Worm (Caenorhabditis elegans): Measurements from ENCODE around the gene apm-3.

apm-3 gene

ce11 chrX:954499-955061 is at the start of gene apm-3:
Gene apm-3 (plus strand): TSS chrX:954975.
- TF ChIP-seq dpl-1 (GFP tag; optimal IDR thresholded peaks at IDR 0.05) (peak in 1 of 3 experiments; percentile 31), snu-23 (GFP tag; optimal IDR thresholded peaks at IDR 0.05) (peak; percentile 49), nhr-237 (tag; optimal IDR thresholded peaks at IDR 0.05) (no peak), pqm-1 (tag; optimal IDR thresholded peaks at IDR 0.05) (no peak), Y116A8C.19 (tag; optimal IDR thresholded peaks at IDR 0.05; ENCODE audit: borderline replicate concordance) (no peak), jun-1 (tag; optimal IDR thresholded peaks at IDR 0.05) (peak; percentile 8), lin-14 (GFP tag; optimal IDR thresholded peaks at IDR 0.05) (peak; percentile 77), lsy-2 (tag; optimal IDR thresholded peaks at IDR 0.05) (peak; percentile 20 to 49), lin-35 (GFP tag; optimal IDR thresholded peaks at IDR 0.05) (peak; percentile 19 to 41), nhr-20 (tag; optimal IDR thresholded peaks at IDR 0.05) (no peak), ceh-63 (GFP tag; optimal IDR thresholded peaks at IDR 0.05) (no peak), nhr-28 (tag; optimal IDR thresholded peaks at IDR 0.05) (no peak), swsn-7 (tag; optimal IDR thresholded peaks at IDR 0.05) (peak; percentile 17), lin-13 (GFP tag; optimal IDR thresholded peaks at IDR 0.05) (peak; percentile 16), alr-1 (tag; optimal IDR thresholded peaks at IDR 0.05; ENCODE audit: borderline replicate concordance) (no peak), F16B12.6 (tag; optimal IDR thresholded peaks at IDR 0.05) (peak; percentile 22), nhr-47 (tag; optimal IDR thresholded peaks at IDR 0.05) (peak; percentile 44), rnt-1 (tag; optimal IDR thresholded peaks at IDR 0.05) (peak; percentile 21), tbx-2 (tag; optimal IDR thresholded peaks at IDR 0.05) (peak; percentile 10), blmp-1 (tag; optimal IDR thresholded peaks at IDR 0.05) (peak; percentile 38), mdl-1 (tag; optimal IDR thresholded peaks at IDR 0.05) (no peak), ces-1 (GFP tag; optimal IDR thresholded peaks at IDR 0.05) (no peak), elt-3 (tag; optimal IDR thresholded peaks at IDR 0.05) (peak in 1 of 6 experiments; percentile 20), efl-1 (optimal IDR thresholded peaks at IDR 0.05) (peak in 1 of 2 experiments; percentile 11), efl-1 (GFP tag; optimal IDR thresholded peaks at IDR 0.05 in 1 of 2) (peak in 1 of 2 experiments; percentile 91), fos-1 (tag; optimal IDR thresholded peaks at IDR 0.05) (no peak), ceh-82 (tag; optimal IDR thresholded peaks at IDR 0.05) (peak in 2 of 3 experiments; percentile 10 to 40), xbp-1 (tag; optimal IDR thresholded peaks at IDR 0.05) (no peak), unc-130 (tag; optimal IDR thresholded peaks at IDR 0.05) (peak; percentile 47), mep-1 (tag; optimal IDR thresholded peaks at IDR 0.05) (peak; percentile 33), nhr-71 (tag; optimal IDR thresholded peaks at IDR 0.05) (peak; percentile 9)

DNA sequence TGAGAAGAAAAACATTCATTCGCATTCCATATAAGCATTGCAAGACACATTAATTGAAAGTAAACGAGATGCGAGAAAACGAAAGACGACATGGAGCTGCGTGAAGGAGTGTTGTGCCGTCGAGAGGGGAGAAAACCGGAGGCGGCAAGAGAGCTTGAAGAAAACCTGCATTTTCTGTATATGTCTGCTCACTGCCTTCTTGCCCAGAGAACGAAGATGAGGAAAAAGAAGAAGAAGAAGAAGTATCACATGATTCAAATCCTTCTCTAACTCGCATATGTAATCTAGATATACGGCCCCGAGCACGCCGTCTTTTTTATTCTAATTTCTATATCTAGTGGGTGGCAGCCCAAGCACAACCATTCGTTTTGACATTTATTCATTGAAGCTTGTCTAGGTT is 44.4 kb upstream of the apm-3 start:
- no peak for TF ChIP-seq nhr-19 (GFP tag; conservative IDR thresholded peaks at IDR 0.05)
- no peak for TF ChIP-seq ceh-8 (GFP tag; optimal IDR thresholded peaks at IDR 0.05)
- no peak for TF ChIP-seq efl-3 (GFP tag; optimal IDR thresholded peaks at IDR 0.05)
- TF ChIP-seq nhr-85 (tag), result no peak
- no peak for TF ChIP-seq sox-4 (tag; optimal IDR thresholded peaks at IDR 0.05)
- TF ChIP-seq nhr-77 (tag; optimal IDR thresholded peaks at IDR 0.05), result no peak
- no peak for TF ChIP-seq zip-4 (GFP tag; optimal IDR thresholded peaks at IDR 0.05)
- TF ChIP-seq ceh-82 (tag; optimal IDR thresholded peaks at IDR 0.05), result peak in 1 of 3 experiments; percentile 28
- peak; percentile 34 for TF ChIP-seq snu-23 (GFP tag; optimal IDR thresholded peaks at IDR 0.05)
- no peak for TF ChIP-seq pqm-1 (tag; optimal IDR thresholded peaks at IDR 0.05)
- no peak for TF ChIP-seq ceh-90 (tag; optimal IDR thresholded peaks at IDR 0.05)
- TF ChIP-seq nhr-28 (tag; optimal IDR thresholded peaks at IDR 0.05), result no peak
- no peak for TF ChIP-seq tlp-1 (tag; optimal IDR thresholded peaks at IDR 0.05)
- no peak for TF ChIP-seq fos-1 (tag; optimal IDR thresholded peaks at IDR 0.05)
- no peak for TF ChIP-seq aly-2 (tag; optimal IDR thresholded peaks at IDR 0.05)
- TF ChIP-seq alr-1 (tag; optimal IDR thresholded peaks at IDR 0.05; ENCODE audit: borderline replicate concordance), result no peak
- no peak for TF ChIP-seq nhr-90 (tag; optimal IDR thresholded peaks at IDR 0.05; ENCODE audit: poor library complexity)
- no peak for TF ChIP-seq mab-9 (GFP tag; IDR thresholded peaks at IDR 0.05)
- no peak for TF ChIP-seq ets-5 (GFP tag; IDR thresholded peaks at IDR 0.05)
- no peak for TF ChIP-seq aha-1 (tag; optimal IDR thresholded peaks at IDR 0.05)
- TF ChIP-seq ceh-88 (GFP tag; IDR thresholded peaks at IDR 0.05), result no peak
- no peak for TF ChIP-seq elt-3 (tag; optimal IDR thresholded peaks at IDR 0.05)
- TF ChIP-seq nhr-76 (tag; optimal IDR thresholded peaks at IDR 0.05), result no peak
- TF ChIP-seq tbx-2 (tag; optimal IDR thresholded peaks at IDR 0.05), result no peak
- TF ChIP-seq rnt-1 (tag; optimal IDR thresholded peaks at IDR 0.05), result no peak
- no peak for TF ChIP-seq egl-27 (tag; optimal IDR thresholded peaks at IDR 0.05)
- TF ChIP-seq grh-1 (GFP tag; IDR thresholded peaks at IDR 0.05), result no peak
- no peak for TF ChIP-seq pag-3 (tag; optimal IDR thresholded peaks at IDR 0.05; ENCODE audit: borderline replicate concordance, insufficient read depth)
- no peak for TF ChIP-seq nhr-20 (tag; optimal IDR thresholded peaks at IDR 0.05)
- peak; percentile 76 for TF ChIP-seq egl-13 (tag; optimal IDR thresholded peaks at IDR 0.05)
